Worm (Caenorhabditis elegans) whole organism, L2 larva: ENCODE data around the gene mrps-23.
A peak's percentile ranks its signal among the peaks of the same experiment; 100 is the strongest.

Source experiments
- C34F6.9 ChIP-seq: fragments of 150-350 bp; optimal IDR thresholded peaks from 2 replicates; lab custom pipeline; 2014; ENCODE audit warnings: missing biosample characterization, missing genetic modification characterization
- F13H6.1 ChIP-seq: sonication (generic microtip); optimal IDR thresholded peaks from 2 replicates; lab custom pipeline; 2016; ENCODE audit warnings: missing genetic modification characterization, missing compliant biosample characterization
- R02D3.7 ChIP-seq: fragments of 150-350 bp; optimal IDR thresholded peaks from 2 replicates; lab custom pipeline; 2014; ENCODE audit warnings: missing biosample characterization, missing genetic modification characterization
- Y55F3AM.14 ChIP-seq: fragments of 200-800 bp; sonication (Bioruptor generic); optimal IDR thresholded peaks from 2 replicates; lab custom pipeline; 2018; ENCODE audit warnings: mild to moderate bottlenecking, missing genetic modification characterization, missing compliant biosample characterization
- ZK546.5 ChIP-seq: sonication (generic microtip); optimal IDR thresholded peaks from 2 replicates; lab custom pipeline; 2017; ENCODE audit warnings: missing biosample characterization, missing genetic modification characterization
- alr-1 ChIP-seq: fragments of 150-350 bp; optimal IDR thresholded peaks from 2 replicates; lab custom pipeline; 2014; ENCODE audit warnings: missing biosample characterization, missing genetic modification characterization
- aly-2 ChIP-seq: fragments of 150-350 bp; optimal IDR thresholded peaks from 2 replicates; lab custom pipeline; 2014; ENCODE audit warnings: missing biosample characterization, missing genetic modification characterization
- blmp-1 ChIP-seq: sonication (generic microtip); optimal IDR thresholded peaks from 2 replicates; lab custom pipeline; 2017; ENCODE audit warnings: missing genetic modification characterization, mild to moderate bottlenecking, missing compliant biosample characterization, antibody characterized with exemption, moderate library complexity; ENCODE audit not compliant: insufficient read depth
- ceh-16 ChIP-seq: fragments of 150-350 bp; optimal IDR thresholded peaks from 2 replicates; lab custom pipeline; 2014; ENCODE audit warnings: missing biosample characterization, missing genetic modification characterization
- crh-2 ChIP-seq: sonication (generic microtip); optimal IDR thresholded peaks from 2 replicates; lab custom pipeline; 2017; ENCODE audit warnings: missing biosample characterization, missing genetic modification characterization
- egl-27 ChIP-seq: sonication (generic microtip); optimal IDR thresholded peaks from 3 replicates; lab custom pipeline; 2017; ENCODE audit warnings: missing biosample characterization, missing genetic modification reagents, missing genetic modification characterization
- elt-3 ChIP-seq: sonication (generic microtip); optimal IDR thresholded peaks from 2 replicates; lab custom pipeline; 2017; ENCODE audit warnings: missing biosample characterization, missing genetic modification characterization
- fos-1 ChIP-seq: fragments of 150-350 bp; optimal IDR thresholded peaks from 2 replicates; lab custom pipeline; 2014; ENCODE audit warnings: missing biosample characterization, missing genetic modification characterization
- gmeb-1 ChIP-seq: fragments of 150-350 bp; optimal IDR thresholded peaks from 2 replicates; lab custom pipeline; 2014; ENCODE audit warnings: missing biosample characterization, missing genetic modification characterization
- lin-11 ChIP-seq: fragments of 150-350 bp; sonication (generic microtip); optimal IDR thresholded peaks from 2 replicates; lab custom pipeline; 2014; ENCODE audit warnings: missing biosample characterization, missing genetic modification characterization, inconsistent platforms, mixed read lengths
- lin-13 ChIP-seq: fragments of 150-350 bp; optimal IDR thresholded peaks from 2 replicates; lab custom pipeline; 2014; ENCODE audit warnings: missing biosample characterization, missing genetic modification reagents, missing genetic modification characterization
- lin-39 ChIP-seq: fragments of 150-350 bp; optimal IDR thresholded peaks from 2 replicates; lab custom pipeline; 2014; ENCODE audit warnings: missing biosample characterization, missing genetic modification reagents, missing genetic modification characterization
- lsy-2 ChIP-seq, 2 experiments: fragments of 150-350 bp in 1 of 2; sonication (generic microtip) in 1 of 2; optimal IDR thresholded peaks; 2 replicates each; lab custom pipeline; 2014 to 2017; ENCODE audit warnings: missing biosample characterization in 2 of 2, missing genetic modification characterization in 2 of 2
- mab-5 ChIP-seq: fragments of 150-350 bp; optimal IDR thresholded peaks from 2 replicates; lab custom pipeline; 2014; ENCODE audit warnings: missing biosample characterization, missing genetic modification characterization
- mbf-1 ChIP-seq: sonication (generic microtip); optimal IDR thresholded peaks from 2 replicates; lab custom pipeline; 2017; ENCODE audit warnings: missing biosample characterization, missing genetic modification characterization
- nhr-11 ChIP-seq: fragments of 150-350 bp; optimal IDR thresholded peaks from 2 replicates; lab custom pipeline; 2014; ENCODE audit warnings: missing biosample characterization, missing genetic modification characterization
- nhr-129 ChIP-seq: fragments of 150-350 bp; optimal IDR thresholded peaks from 2 replicates; lab custom pipeline; 2014; ENCODE audit warnings: missing biosample characterization, missing genetic modification characterization
- nhr-21 ChIP-seq: fragments of 150-350 bp; optimal IDR thresholded peaks from 2 replicates; lab custom pipeline; 2014; ENCODE audit warnings: missing biosample characterization, missing genetic modification characterization
- nhr-25 ChIP-seq: fragments of 150-350 bp; sonication (generic microtip); optimal IDR thresholded peaks from 3 replicates; lab custom pipeline; 2014; ENCODE audit warnings: missing biosample characterization, missing genetic modification characterization
- nhr-6 ChIP-seq: fragments of 150-350 bp; optimal IDR thresholded peaks from 2 replicates; lab custom pipeline; 2014; ENCODE audit warnings: missing biosample characterization, missing genetic modification characterization
- nhr-77 ChIP-seq: fragments of 150-350 bp; optimal IDR thresholded peaks from 2 replicates; lab custom pipeline; 2014; ENCODE audit warnings: missing biosample characterization, missing genetic modification characterization
- peb-1 ChIP-seq: fragments of 150-350 bp; optimal IDR thresholded peaks from 2 replicates; lab custom pipeline; 2014; ENCODE audit warnings: missing biosample characterization, missing genetic modification characterization
- sem-4 ChIP-seq: fragments of 150-350 bp; optimal IDR thresholded peaks from 2 replicates; lab custom pipeline; 2014; ENCODE audit warnings: missing biosample characterization, missing genetic modification reagents, missing genetic modification characterization
- skn-1 ChIP-seq: sonication (generic microtip); optimal IDR thresholded peaks from 2 replicates; lab custom pipeline; 2017; ENCODE audit warnings: missing biosample characterization, missing genetic modification characterization
- sma-9 ChIP-seq, 2 experiments: fragments of 150-350 bp in 1 of 2; sonication (generic microtip) in 1 of 2; optimal IDR thresholded peaks; 2 replicates each; lab custom pipeline; 2014 to 2016; ENCODE audit warnings: missing genetic modification characterization in 2 of 2, mild to moderate bottlenecking in 1 of 2, missing biosample characterization in 1 of 2, missing compliant biosample characterization in 1 of 2, missing genetic modification reagents in 1 of 2, moderate library complexity in 1 of 2
- unc-39 ChIP-seq: fragments of 150-350 bp; optimal IDR thresholded peaks from 2 replicates; lab custom pipeline; 2014; ENCODE audit warnings: missing biosample characterization, missing genetic modification characterization
- unc-55 ChIP-seq: fragments of 150-350 bp; sonication (generic microtip); optimal IDR thresholded peaks from 3 replicates; lab custom pipeline; 2014; ENCODE audit warnings: missing biosample characterization, missing genetic modification reagents, missing genetic modification characterization
- unc-62 ChIP-seq: fragments of 150-350 bp; optimal IDR thresholded peaks from 2 replicates; lab custom pipeline; 2014; ENCODE audit warnings: missing biosample characterization, missing genetic modification reagents, missing genetic modification characterization
- ztf-4 ChIP-seq: fragments of 150-350 bp; optimal IDR thresholded peaks from 2 replicates; lab custom pipeline; 2014; ENCODE audit warnings: missing biosample characterization, missing genetic modification characterization

The mrps-23 gene

ce11 chrIII:9544820-9545219, 21.3 kb upstream of the mrps-23 start, which contains the start of gene ZK1098.12:
Gene ZK1098.12 (plus strand): TSS chrIII:9545120.
- no peak for TF ChIP-seq sma-9 (GFP tag; optimal IDR thresholded peaks at IDR 0.05; lab: Kevin White, UChicago)
- no peak for TF ChIP-seq sma-9 (tag; optimal IDR thresholded peaks at IDR 0.05; lab: Kevin White, UChicago)
- TF ChIP-seq unc-55 (GFP tag; lab: Kevin White, UChicago), result no peak
- peak in 1 of 2 experiments; percentile 14 for TF ChIP-seq lsy-2 (tag; optimal IDR thresholded peaks at IDR 0.05; lab: Kevin White, UChicago)

ce11 chrIII:9544125-9544524, 20.7 kb upstream of the mrps-23 start, which contains the start of gene ZK1098.9:
Gene ZK1098.9 (plus strand): TSS chrIII:9544425.
- no peak for TF ChIP-seq sem-4 (tag; lab: Kevin White, UChicago)
- TF ChIP-seq unc-55 (GFP tag; lab: Kevin White, UChicago), result no peak
- TF ChIP-seq nhr-77 (tag; lab: Kevin White, UChicago), result no peak
- no peak for TF ChIP-seq skn-1 (tag; lab: Kevin White, UChicago)
- TF ChIP-seq unc-39 (tag; lab: Kevin White, UChicago), result no peak
- no peak for TF ChIP-seq aly-2 (tag; lab: Kevin White, UChicago)
- TF ChIP-seq elt-3, result no peak
- TF ChIP-seq nhr-21 (tag; lab: Kevin White, UChicago), result no peak
- TF ChIP-seq, all 48 proteins: peak for 0

DNA sequence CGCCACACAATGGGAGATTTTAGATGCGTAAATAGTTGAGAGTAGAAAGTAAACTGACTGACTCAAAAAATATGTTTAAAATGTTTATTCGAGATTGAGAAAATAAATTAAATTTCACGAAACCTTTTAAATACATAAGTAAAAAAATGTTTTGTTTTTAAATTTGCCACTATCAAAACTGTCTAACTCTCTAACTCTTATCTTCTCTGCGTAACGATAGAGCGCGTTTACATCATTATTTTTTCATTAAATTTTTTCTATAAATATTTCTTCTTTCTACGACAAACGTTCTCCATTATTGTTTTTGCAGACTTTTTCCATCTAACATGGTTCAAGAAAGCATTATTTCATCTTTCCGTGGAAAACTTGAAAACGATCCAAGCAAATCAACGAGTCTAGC, 19.3 kb upstream of the mrps-23 start, which contains the start of gene eif-2Balpha:
TSS of gene eif-2Balpha (plus strand) at position 304 of the 400 bp plus-strand sequence.
- peak; percentile 32 to 83 for TF ChIP-seq lsy-2 (tag; optimal IDR thresholded peaks at IDR 0.05; lab: Kevin White, UChicago)
- TF ChIP-seq lin-39, result no peak
- TF ChIP-seq gmeb-1 (tag; lab: Kevin White, UChicago), result peak; percentile 51
- TF ChIP-seq unc-62 (GFP tag; lab: Kevin White, UChicago), result no peak
- no peak for TF ChIP-seq Y55F3AM.14 (GFP tag; lab: Kevin White, UChicago)
- TF ChIP-seq C34F6.9 (tag; lab: Kevin White, UChicago), result peak; percentile 83
- peak; percentile 16 for TF ChIP-seq crh-2
- TF ChIP-seq fos-1 (tag; lab: Kevin White, UChicago), result no peak
- TF ChIP-seq lin-11 (tag; lab: Kevin White, UChicago), result no peak
- no peak for TF ChIP-seq nhr-129 (tag; lab: Kevin White, UChicago)
- TF ChIP-seq unc-55 (GFP tag; lab: Kevin White, UChicago), result peak; percentile 89
- no peak for TF ChIP-seq F13H6.1
- TF ChIP-seq peb-1 (tag; lab: Kevin White, UChicago), result no peak
- TF ChIP-seq mab-5 (tag; lab: Kevin White, UChicago), result no peak
- no peak for TF ChIP-seq ztf-4 (tag; lab: Kevin White, UChicago)
- no peak for TF ChIP-seq elt-3
- TF ChIP-seq sma-9 (GFP tag; optimal IDR thresholded peaks at IDR 0.05; lab: Kevin White, UChicago), result no peak
- no peak for TF ChIP-seq sma-9 (tag; optimal IDR thresholded peaks at IDR 0.05; lab: Kevin White, UChicago)

ce11 chrIII:9542280-9542679, 18.8 kb upstream of the mrps-23 start, which contains the start of gene mut-7:
Gene mut-7 (minus strand): TSS chrIII:9542380.
- TF ChIP-seq nhr-25 (tag; lab: Kevin White, UChicago), result no peak
- TF ChIP-seq ZK546.5 (tag; lab: Kevin White, UChicago), result no peak
- no peak for TF ChIP-seq sem-4 (tag; lab: Kevin White, UChicago)
- no peak for TF ChIP-seq F13H6.1
- no peak for TF ChIP-seq R02D3.7 (tag; lab: Kevin White, UChicago)
- TF ChIP-seq egl-27 (tag; lab: Kevin White, UChicago), result no peak
- no peak for TF ChIP-seq alr-1
- TF ChIP-seq lin-13, result no peak

DNA sequence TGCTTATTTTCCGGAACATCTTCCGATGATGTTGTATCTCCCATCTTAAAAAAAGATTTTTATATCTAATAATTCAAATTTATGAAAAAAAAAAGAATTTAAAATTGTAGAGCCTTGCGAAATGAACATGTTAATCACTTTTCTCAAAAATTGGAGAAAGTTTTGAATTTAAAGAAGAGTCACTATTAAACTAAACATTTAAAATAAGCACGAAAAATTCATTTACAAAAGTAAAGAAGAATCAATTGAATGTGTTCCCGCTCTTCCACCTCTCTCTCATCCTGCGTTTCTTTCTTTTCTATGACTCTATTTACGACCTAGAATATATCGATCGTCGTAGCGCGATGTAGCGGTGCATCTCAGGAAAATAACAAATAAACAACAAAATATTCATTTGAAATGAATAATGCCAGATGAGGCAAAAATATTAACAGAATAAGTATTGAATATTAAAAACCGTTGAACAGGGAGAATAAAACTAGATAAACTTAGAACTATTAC, 15.2 kb upstream of the mrps-23 start, which contains the start of gene ZK1098.3:
TSS of gene ZK1098.3 (minus strand) at position 51 of the 501 bp plus-strand sequence.
- no peak for TF ChIP-seq blmp-1 (tag; lab: Kevin White, UChicago)
- peak in 1 of 2 experiments; percentile 60 for TF ChIP-seq lsy-2 (tag; optimal IDR thresholded peaks at IDR 0.05; lab: Kevin White, UChicago)
- no peak for TF ChIP-seq unc-39 (tag; lab: Kevin White, UChicago)
- no peak for TF ChIP-seq ztf-4 (tag; lab: Kevin White, UChicago)
- TF ChIP-seq mbf-1 (tag; lab: Kevin White, UChicago), result no peak
- TF ChIP-seq nhr-11, result no peak
- peak; percentile 16 for TF ChIP-seq lin-13
- peak; percentile 51 for TF ChIP-seq unc-55 (GFP tag; lab: Kevin White, UChicago)
- no peak for TF ChIP-seq gmeb-1 (tag; lab: Kevin White, UChicago)
- no peak for TF ChIP-seq ceh-16 (tag; lab: Kevin White, UChicago)
- peak; percentile 65 for TF ChIP-seq C34F6.9 (tag; lab: Kevin White, UChicago)
- no peak for TF ChIP-seq lin-39
- no peak for TF ChIP-seq nhr-25 (tag; lab: Kevin White, UChicago)
- TF ChIP-seq elt-3, result no peak
- no peak for TF ChIP-seq peb-1 (tag; lab: Kevin White, UChicago)
- no peak for TF ChIP-seq sem-4 (tag; lab: Kevin White, UChicago)
- TF ChIP-seq nhr-77 (tag; lab: Kevin White, UChicago), result no peak
- no peak for TF ChIP-seq aly-2 (tag; lab: Kevin White, UChicago)
- no peak for TF ChIP-seq egl-27 (tag; lab: Kevin White, UChicago)
- TF ChIP-seq nhr-6 (tag; lab: Kevin White, UChicago), result no peak
